Fruit fly (Drosophila melanogaster) Kc167 (cell line): ENCODE data around the gene CG11893.

Experiments used
- Myc ChIP-seq: fragments of >200 bp; optimal IDR thresholded peaks from 2 replicates; lab custom pipeline; 2017; ENCODE audit warnings: missing external identifiers
- Sin3A ChIP-seq: fragments of >200 bp; optimal IDR thresholded peaks from 2 replicates; lab custom pipeline; 2018; ENCODE audit warnings: missing external identifiers
- h ChIP-seq: fragments of >200 bp; optimal IDR thresholded peaks from 3 replicates; lab custom pipeline; 2018; ENCODE audit warnings: missing external identifiers
- insv ChIP-seq: fragments of >200 bp; optimal IDR thresholded peaks from 3 replicates; lab custom pipeline; 2018; ENCODE audit warnings: missing external identifiers
- psq ChIP-seq: fragments of >200 bp; optimal IDR thresholded peaks from 2 replicates; lab custom pipeline; 2017; ENCODE audit warnings: missing external identifiers
- ttk ChIP-seq: sonication (Bioruptor generic); optimal IDR thresholded peaks from 2 replicates; lab custom pipeline; 2017; ENCODE audit warnings: missing external identifiers

CG11893 gene

dm6 chr3R:25289589-25289988 is at the start of gene CG11893:
Gene CG11893, plus strand, starts transcription at chr3R:25289889.
- no peak for TF ChIP-seq Sin3A
- TF ChIP-seq ttk (lab: Kevin White, UChicago): no peak
- TF ChIP-seq insv (lab: Kevin White, UChicago): no peak
- TF ChIP-seq h (lab: Kevin White, UChicago): no peak
- no peak for TF ChIP-seq psq (lab: Kevin White, UChicago)

dm6 chr3R:25241507-25242070 is 48.1 kb upstream of the CG11893 start, which contains the start of gene CG11854:
Gene CG11854, plus strand, starts transcription at chr3R:25242020.
- TF ChIP-seq h (lab: Kevin White, UChicago) (no peak), Sin3A (no peak), Myc (lab: Kevin White, UChicago) (no peak), psq (lab: Kevin White, UChicago) (no peak), ttk (lab: Kevin White, UChicago) (no peak), insv (lab: Kevin White, UChicago) (no peak)

dm6 chr3R:25245052-25245813 is 44.5 kb upstream of the CG11893 start, which contains the start of gene bam:
Gene bam, minus strand, starts transcription at chr3R:25245109.
- TF ChIP-seq h (lab: Kevin White, UChicago) (no peak), Sin3A (no peak), Myc (lab: Kevin White, UChicago) (no peak), psq (lab: Kevin White, UChicago) (no peak), ttk (lab: Kevin White, UChicago) (no peak), insv (lab: Kevin White, UChicago) (no peak)

dm6 chr3R:25247379-25247869 is 42.3 kb upstream of the CG11893 start, which contains the start of the genes RpS27 and Nup37:
Gene RpS27, minus strand, starts transcription at chr3R:25247514.
Gene Nup37, plus strand, starts transcription at chr3R:25247658.
- TF ChIP-seq insv (lab: Kevin White, UChicago) (no peak), psq (lab: Kevin White, UChicago) (no peak)

- TF ChIP-seq ttk (lab: Kevin White, UChicago): no peak
- TF ChIP-seq h (lab: Kevin White, UChicago): no peak
These were observed 40.2 kb upstream of the CG11893 start, which contains the start of gene Nup358 for dm6 chr3R:25249145-25250141. Gene Nup358, plus strand, starts transcription at chr3R:25249348.

- TF ChIP-seq Myc (lab: Kevin White, UChicago) (no peak), Sin3A (no peak), psq (lab: Kevin White, UChicago) (no peak), h (lab: Kevin White, UChicago) (no peak), insv (lab: Kevin White, UChicago) (no peak), ttk (lab: Kevin White, UChicago) (no peak)
These were observed 31.0 kb upstream of the CG11893 start, which contains the start of gene CG11857 for dm6 chr3R:25258628-25259240. Gene CG11857, plus strand, starts transcription at chr3R:25258898.

- TF ChIP-seq Myc (lab: Kevin White, UChicago): no peak
These were observed 29.0 kb upstream of the CG11893 start for dm6 chr3R:25260670-25261069.

- TF ChIP-seq ttk (lab: Kevin White, UChicago): no peak
- no peak for TF ChIP-seq Sin3A
- no peak for TF ChIP-seq insv (lab: Kevin White, UChicago)
- TF ChIP-seq psq (lab: Kevin White, UChicago): no peak
- no peak for TF ChIP-seq Myc (lab: Kevin White, UChicago)
- no peak for TF ChIP-seq h (lab: Kevin White, UChicago)
These were observed 27.3 kb upstream of the CG11893 start, which contains the start of the genes Kdsr and CG11858 for dm6 chr3R:25262322-25262761. Gene Kdsr, minus strand, starts transcription at chr3R:25262498. Gene CG11858, plus strand, starts transcription at chr3R:25262741.

dm6 chr3R:25265589-25266201 is 24.0 kb upstream of the CG11893 start, which contains the start of the genes GlnRS and RIOK2:
Gene GlnRS, minus strand, starts transcription at chr3R:25265721.
Gene RIOK2, plus strand, starts transcription at chr3R:25265844.
- TF ChIP-seq psq (lab: Kevin White, UChicago) (no peak), h (lab: Kevin White, UChicago) (no peak), insv (lab: Kevin White, UChicago) (no peak), ttk (lab: Kevin White, UChicago) (no peak), Myc (lab: Kevin White, UChicago) (no peak), Sin3A (no peak)

dm6 chr3R:25266751-25267150 is 22.9 kb upstream of the CG11893 start:
- no peak for TF ChIP-seq insv (lab: Kevin White, UChicago)
- no peak for TF ChIP-seq Sin3A
- no peak for TF ChIP-seq ttk (lab: Kevin White, UChicago)
- no peak for TF ChIP-seq h (lab: Kevin White, UChicago)
- no peak for TF ChIP-seq Myc (lab: Kevin White, UChicago)
- no peak for TF ChIP-seq psq (lab: Kevin White, UChicago)
